Worm (Caenorhabditis elegans): ENCODE results near the gene C23F12.3.

The C23F12.3 gene

DNA sequence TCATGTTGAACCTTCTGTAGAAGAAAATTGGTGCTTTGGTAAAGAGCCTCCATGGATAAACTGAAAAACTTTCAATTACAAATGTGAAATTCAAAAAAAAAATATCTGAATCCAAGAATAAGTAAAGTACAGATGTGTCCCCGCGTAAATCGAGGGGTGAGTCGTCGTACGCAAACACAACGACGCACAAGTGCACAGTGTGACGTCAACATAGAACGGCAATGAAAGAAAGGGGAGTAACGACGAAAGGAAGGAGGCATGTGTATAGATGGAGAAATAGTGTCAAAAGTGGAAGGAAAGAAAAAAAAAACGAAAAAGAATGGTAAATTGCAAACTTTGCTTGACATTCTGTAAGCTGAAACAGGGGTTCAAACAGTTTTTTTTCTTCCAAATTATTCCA is 50.1 kb downstream of the C23F12.3 start, which contains the start of gene memb-1:
Gene memb-1, minus strand, starts transcription at position 60 of the 400 bp plus-strand sequence.
- TF ChIP-seq madf-6 (GFP tag; IDR thresholded peaks at IDR 0.05) (no peak), atf-7 (tag; optimal IDR thresholded peaks at IDR 0.05) (peak; percentile 80), snpc-4 (GFP tag; optimal IDR thresholded peaks at IDR 0.05) (no peak), snpc-4 (tag; optimal IDR thresholded peaks at IDR 0.05) (peak in 1 of 4 experiments; percentile 67), nhr-80 (tag; optimal IDR thresholded peaks at IDR 0.05) (peak; percentile 64), let-607 (tag; optimal IDR thresholded peaks at IDR 0.05) (peak in 1 of 2 experiments; percentile 64), lin-26 (GFP tag; IDR thresholded peaks at IDR 0.05) (no peak), lin-40 (tag; optimal IDR thresholded peaks at IDR 0.05) (peak; percentile 60), lin-35 (GFP tag; optimal IDR thresholded peaks at IDR 0.05) (peak in 1 of 3 experiments; percentile 47), efl-1 (GFP tag; optimal IDR thresholded peaks at IDR 0.05) (peak; percentile 12)

Measured in whole organism, young adult.